Fruit fly (Drosophila melanogaster): ENCODE data around the gene Cen.

DNA sequence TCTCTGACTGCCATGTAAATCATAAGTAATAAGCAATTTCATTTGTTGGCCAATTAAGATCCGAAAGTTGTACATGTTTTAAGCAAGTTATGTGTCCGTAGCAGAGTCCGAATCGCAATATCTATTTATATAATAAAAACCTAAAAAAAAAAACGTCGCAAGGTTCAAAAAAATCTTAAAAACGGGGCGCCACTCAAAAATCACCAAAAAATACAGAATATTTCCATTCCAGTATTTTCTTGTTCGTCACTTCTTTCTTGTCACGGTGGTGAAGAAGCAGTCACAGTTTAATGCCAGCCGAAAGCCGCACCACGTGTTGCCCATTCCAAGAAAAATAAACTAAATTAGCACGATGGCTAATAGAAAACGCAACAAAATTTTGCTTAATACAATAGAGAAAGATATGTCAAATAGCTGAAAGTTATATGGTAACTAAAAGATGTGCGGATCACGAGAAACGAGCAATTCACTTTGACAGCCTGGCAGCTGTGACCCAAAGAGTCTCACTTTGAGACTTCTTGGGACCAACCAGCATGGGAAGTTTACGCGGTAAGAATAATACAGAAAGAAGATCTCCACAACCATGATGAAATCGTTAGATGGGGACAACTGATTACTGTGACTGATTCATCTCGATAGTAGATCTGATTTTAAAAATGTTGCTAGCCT lies 34.3 kb downstream of the Cen start:
- TF ChIP-seq CG7101 (tag; optimal IDR thresholded peaks at IDR 0.05), result peak; percentile 1
- TF ChIP-seq CG11617 (GFP tag; optimal IDR thresholded peaks at IDR 0.05), result peak; percentile 15
- TF ChIP-seq CG1620 (GFP tag; optimal IDR thresholded peaks at IDR 0.05), result peak; percentile 3
- TF ChIP-seq CG5204 (GFP tag; optimal IDR thresholded peaks at IDR 0.05), result no peak
- TF ChIP-seq ovo (GFP tag; optimal IDR thresholded peaks at IDR 0.05), result no peak
- TF ChIP-seq CG12768 (GFP tag; optimal IDR thresholded peaks at IDR 0.05), result no peak
- TF ChIP-seq bab1 (GFP tag; optimal IDR thresholded peaks at IDR 0.05), result no peak
- no peak for TF ChIP-seq tj (GFP tag; optimal IDR thresholded peaks at IDR 0.05)

All from whole organism, adult.